Worm (Caenorhabditis elegans): Measurements from ENCODE around the gene col-19.

The col-19 gene

ce11 chrX:440420-440819 is 18.9 kb downstream of the col-19 start (continued):
- TF ChIP-seq jun-1 (tag; optimal IDR thresholded peaks at IDR 0.05): no peak
- TF ChIP-seq lin-13 (GFP tag; optimal IDR thresholded peaks at IDR 0.05): peak; percentile 28
- TF ChIP-seq hlh-11 (tag; optimal IDR thresholded peaks at IDR 0.05): peak; percentile 91
- peak; percentile 79 for TF ChIP-seq nhr-28 (tag; optimal IDR thresholded peaks at IDR 0.05)
- TF ChIP-seq mep-1 (tag; optimal IDR thresholded peaks at IDR 0.05): peak; percentile 66
- no peak for TF ChIP-seq pha-4 (GFP tag; IDR thresholded peaks at IDR 0.05)
- peak; percentile 48 for TF ChIP-seq pha-4 (tag; optimal IDR thresholded peaks at IDR 0.05)
- no peak for TF ChIP-seq lin-29 (GFP tag; IDR thresholded peaks at IDR 0.05)
- no peak for TF ChIP-seq zip-11 (GFP tag; IDR thresholded peaks at IDR 0.05)
- TF ChIP-seq F44E2.7 (GFP tag; IDR thresholded peaks at IDR 0.05): no peak
- no peak for TF ChIP-seq ZK337.2 (GFP tag; IDR thresholded peaks at IDR 0.05)
- peak; percentile 68 for TF ChIP-seq nhr-48 (tag; optimal IDR thresholded peaks at IDR 0.05)
- no peak for TF ChIP-seq aly-2 (tag; optimal IDR thresholded peaks at IDR 0.05)
- TF ChIP-seq zip-2 (tag; optimal IDR thresholded peaks at IDR 0.05): no peak
- TF ChIP-seq tag-97 (GFP tag; IDR thresholded peaks at IDR 0.05): no peak
- TF ChIP-seq fkh-10 (GFP tag; optimal IDR thresholded peaks at IDR 0.05): no peak
- TF ChIP-seq mdl-1 (tag; optimal IDR thresholded peaks at IDR 0.05): no peak
- TF ChIP-seq duxl-1 (tag; optimal IDR thresholded peaks at IDR 0.05; ENCODE audit: poor library complexity): no peak
- TF ChIP-seq madf-5 (GFP tag; IDR thresholded peaks at IDR 0.05): no peak
- 0 out of 2 replicates have a peak, but pooled peaks have one; percentile 24 for TF ChIP-seq saeg-2 (GFP tag; IDR thresholded peaks at IDR 0.05)
- TF ChIP-seq dmd-8 (GFP tag; IDR thresholded peaks at IDR 0.05): no peak
- no peak for TF ChIP-seq T20F7.1 (GFP tag; optimal IDR thresholded peaks at IDR 0.05)
- no peak for TF ChIP-seq ztf-11 (tag; optimal IDR thresholded peaks at IDR 0.05)
- TF ChIP-seq nhr-25 (tag; optimal IDR thresholded peaks at IDR 0.05; ENCODE audit: borderline replicate concordance, insufficient read depth): no peak
- TF ChIP-seq ama-1 (optimal IDR thresholded peaks at IDR 0.05): no peak
- peak; percentile 67 for TF ChIP-seq lin-1 (GFP tag; IDR thresholded peaks at IDR 0.05)
- no peak for TF ChIP-seq snpc-1.2 (GFP tag; IDR thresholded peaks at IDR 0.05)
- TF ChIP-seq skn-1 (tag; optimal IDR thresholded peaks at IDR 0.05): no peak
- no peak for TF ChIP-seq nhr-111 (GFP tag; optimal IDR thresholded peaks at IDR 0.05)
- TF ChIP-seq egl-43 (GFP tag; IDR thresholded peaks at IDR 0.05): no peak
- peak in 1 of 2 experiments; percentile 90 for TF ChIP-seq daf-16 (GFP tag; optimal IDR thresholded peaks at IDR 0.05)
- peak; percentile 99 for TF ChIP-seq daf-16 (tag; optimal IDR thresholded peaks at IDR 0.05)
- no peak for TF ChIP-seq dpl-1 (GFP tag; optimal IDR thresholded peaks at IDR 0.05)
- TF ChIP-seq unc-62 (GFP tag; optimal IDR thresholded peaks at IDR 0.05 in 1 of 2): peak in 1 of 2 experiments; percentile 92
- no peak for TF ChIP-seq unc-62 (tag; optimal IDR thresholded peaks at IDR 0.05)
- TF ChIP-seq arid-1 (GFP tag; conservative IDR thresholded peaks at IDR 0.05): no peak
- TF ChIP-seq D1046.2 (GFP tag; IDR thresholded peaks at IDR 0.05): no peak
- TF ChIP-seq F10B5.3 (tag; optimal IDR thresholded peaks at IDR 0.05): no peak
- no peak for TF ChIP-seq Y105C5A.15 (GFP tag; IDR thresholded peaks at IDR 0.05)
- no peak for TF ChIP-seq dve-1 (tag; optimal IDR thresholded peaks at IDR 0.05; ENCODE audit: insufficient read depth)
- peak in 1 of 2 experiments; percentile 29 for TF ChIP-seq lsy-2 (tag; optimal IDR thresholded peaks at IDR 0.05)
- TF ChIP-seq lin-15B (tag; optimal IDR thresholded peaks at IDR 0.05): no peak
- TF ChIP-seq nhr-6 (tag; optimal IDR thresholded peaks at IDR 0.05): peak; percentile 27
- no peak for TF ChIP-seq nhr-41 (GFP tag; IDR thresholded peaks at IDR 0.05)
- TF ChIP-seq dmd-6 (GFP tag; IDR thresholded peaks at IDR 0.05): peak; percentile 85
- peak; percentile 77 for TF ChIP-seq nhr-102 (tag; optimal IDR thresholded peaks at IDR 0.05)
- TF ChIP-seq hif-1 (tag; optimal IDR thresholded peaks at IDR 0.05): peak in 1 of 2 experiments; percentile 0
- no peak for TF ChIP-seq unc-39 (tag; optimal IDR thresholded peaks at IDR 0.05)
- no peak for TF ChIP-seq dmd-9 (GFP tag; IDR thresholded peaks at IDR 0.05)
- no peak for TF ChIP-seq set-16 (GFP tag; IDR thresholded peaks at IDR 0.05)
- no peak for TF ChIP-seq Y48G9A.11 (GFP tag; IDR thresholded peaks at IDR 0.05)
- no peak for TF ChIP-seq zag-1 (tag; optimal IDR thresholded peaks at IDR 0.05)
- TF ChIP-seq egl-27 (tag; optimal IDR thresholded peaks at IDR 0.05): no peak

All from whole organism, L4 larva.